Worm (Caenorhabditis elegans) whole organism, L3 larva: Measurements from ENCODE around the gene F31D4.8.

ENCODE experiments used
- ama-1 ChIP-seq: fragments of 150-350 bp; optimal IDR thresholded peaks from 2 replicates; lab custom pipeline; 2018
- ceh-82 ChIP-seq: fragments of 150-350 bp; optimal IDR thresholded peaks from 2 replicates; lab custom pipeline; 2014; ENCODE audit warnings: missing biosample characterization, missing genetic modification characterization
- fos-1 ChIP-seq: fragments of 150-350 bp; optimal IDR thresholded peaks from 2 replicates; lab custom pipeline; 2014; ENCODE audit warnings: missing biosample characterization, missing genetic modification characterization
- mdl-1 ChIP-seq: fragments of 150-350 bp; optimal IDR thresholded peaks from 2 replicates; lab custom pipeline; 2014; ENCODE audit warnings: missing biosample characterization, missing genetic modification characterization
- nfya-1 ChIP-seq: sonication (generic microtip); optimal IDR thresholded peaks from 2 replicates; lab custom pipeline; 2017; ENCODE audit warnings: missing genetic modification characterization, mild to moderate bottlenecking, missing compliant biosample characterization, antibody characterized with exemption, moderate library complexity; ENCODE audit not compliant: insufficient read depth
- pha-4 ChIP-seq: fragments of 150-350 bp; optimal IDR thresholded peaks from 2 replicates; lab custom pipeline; 2014; ENCODE audit warnings: missing biosample characterization, missing genetic modification reagents, missing genetic modification characterization
- sea-2 ChIP-seq: fragments of 150-350 bp; sonication (generic microtip); optimal IDR thresholded peaks from 4 replicates; lab custom pipeline; 2014; ENCODE audit warnings: missing biosample characterization, missing genetic modification reagents, missing genetic modification characterization
- tbx-2 ChIP-seq: sonication (generic microtip); optimal IDR thresholded peaks from 2 replicates; lab custom pipeline; 2016; ENCODE audit warnings: mild to moderate bottlenecking, missing genetic modification characterization, missing compliant biosample characterization
- unc-62 ChIP-seq: fragments of 150-350 bp; sonication (generic microtip); optimal IDR thresholded peaks from 4 replicates; lab custom pipeline; 2014; ENCODE audit warnings: missing biosample characterization, missing genetic modification reagents, missing genetic modification characterization
- zag-1 ChIP-seq: fragments of 150-350 bp; optimal IDR thresholded peaks from 2 replicates; lab custom pipeline; 2014; ENCODE audit warnings: missing biosample characterization, missing genetic modification characterization

ce11 chrV:20861080-20861479, 7.1 kb downstream of the F31D4.8 start, which contains the start of gene try-4:
- TF ChIP-seq nfya-1 (tag; lab: Kevin White, UChicago): no peak
- TF ChIP-seq fos-1 (tag; lab: Kevin White, UChicago): no peak
- TF ChIP-seq unc-62 (GFP tag; lab: Kevin White, UChicago): no peak
- TF ChIP-seq tbx-2 (tag; lab: Kevin White, UChicago): no peak
- TF ChIP-seq ama-1: no peak
- TF ChIP-seq ceh-82 (tag; lab: Kevin White, UChicago): no peak
- TF ChIP-seq sea-2 (GFP tag; lab: Kevin White, UChicago): no peak
- TF ChIP-seq zag-1 (tag; lab: Kevin White, UChicago): no peak
- no peak for TF ChIP-seq mdl-1
- no peak for TF ChIP-seq pha-4 (tag; lab: Kevin White, UChicago)
